Fruit fly (Drosophila melanogaster): Measurements from ENCODE around the gene CG32572.

Gene CG32572

DNA sequence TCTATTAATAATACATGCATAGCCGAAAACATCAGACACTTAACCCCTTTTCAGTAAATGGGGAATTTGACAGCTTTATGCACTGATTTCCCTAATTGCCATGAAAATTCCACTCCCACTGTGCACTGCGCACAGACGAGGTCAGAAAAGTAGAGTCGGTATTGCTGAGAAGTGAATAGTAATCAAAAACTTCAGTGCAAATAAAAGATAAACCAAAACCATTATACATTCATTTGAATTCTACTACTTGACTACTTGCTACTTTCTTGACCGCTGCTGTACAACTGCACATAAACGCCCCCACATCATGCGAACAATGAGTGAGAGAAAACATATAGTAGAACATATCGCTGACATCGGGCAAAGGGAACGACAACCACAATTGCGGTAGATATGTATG, 29.5 kb upstream of the CG32572 start (continued):
- TF ChIP-seq B-H1 (GFP tag; IDR thresholded peaks at IDR 0.05) (peak; percentile 83), cwo (GFP tag; optimal IDR thresholded peaks at IDR 0.05) (peak; percentile 55), Usf (GFP tag; optimal IDR thresholded peaks at IDR 0.05) (peak; percentile 45), br (optimal IDR thresholded peaks at IDR 0.05) (no peak), CG15601 (tag; optimal IDR thresholded peaks at IDR 0.05) (peak; percentile 78), CG2120 (GFP tag; optimal IDR thresholded peaks at IDR 0.05) (peak; percentile 67), HLH4C (GFP tag; IDR thresholded peaks at IDR 0.05; ENCODE audit: partially characterized antibody) (no peak), CG10431 (GFP tag; optimal IDR thresholded peaks at IDR 0.05) (peak; percentile 62), CG13624 (GFP tag; optimal IDR thresholded peaks at IDR 0.05) (peak; percentile 63), Med (GFP tag) (peak; percentile 98), CG2889 (GFP tag; IDR thresholded peaks at IDR 0.05) (peak; percentile 84), toy (GFP tag; IDR thresholded peaks at IDR 0.05) (0 out of 2 replicates have a peak, but pooled peaks have one; percentile 36), CG2875 (GFP tag; optimal IDR thresholded peaks at IDR 0.05) (peak; percentile 87), CG14860 (GFP tag; IDR thresholded peaks at IDR 0.05; ENCODE audit: partially characterized antibody) (no peak), lmd (GFP tag; IDR thresholded peaks at IDR 0.05) (peak; percentile 83), Spps (tag; optimal IDR thresholded peaks at IDR 0.05) (peak; percentile 71), jigr1 (GFP tag; IDR thresholded peaks at IDR 0.05) (peak; percentile 76; the same call in 2 of the 3 replicates), Taf1 (GFP tag; IDR thresholded peaks at IDR 0.05) (0 out of 2 replicates have a peak, but pooled peaks have one; percentile 33), pfk (GFP tag; optimal IDR thresholded peaks at IDR 0.05) (no peak), CG4282 (GFP tag; optimal IDR thresholded peaks at IDR 0.05) (peak; percentile 61), CG9932 (GFP tag; IDR thresholded peaks at IDR 0.05) (peak; percentile 48), lab (GFP tag; optimal IDR thresholded peaks at IDR 0.05) (peak; percentile 85), jumu (GFP tag; optimal IDR thresholded peaks at IDR 0.05) (peak; percentile 87), CG4404 (GFP tag; IDR thresholded peaks at IDR 0.05) (peak; percentile 67), CG13424 (tag; optimal IDR thresholded peaks at IDR 0.05) (peak; percentile 85), Ets97D (GFP tag; optimal IDR thresholded peaks at IDR 0.05) (peak; percentile 57), row (GFP tag; IDR thresholded peaks at IDR 0.05) (peak; percentile 88), CG10462 (GFP tag; optimal IDR thresholded peaks at IDR 0.05) (peak; percentile 74), CG8924 (tag; optimal IDR thresholded peaks at IDR 0.05) (peak; percentile 83), Hand (GFP tag; optimal IDR thresholded peaks at IDR 0.05) (no peak), psq (GFP tag; optimal IDR thresholded peaks at IDR 0.05) (peak; percentile 61), CG11247 (GFP tag; IDR thresholded peaks at IDR 0.05) (peak; percentile 76), HHEX (GFP tag; optimal IDR thresholded peaks at IDR 0.05) (peak; percentile 75), Ssrp (tag; optimal IDR thresholded peaks at IDR 0.05) (peak; percentile 86), Scr (GFP tag; IDR thresholded peaks at IDR 0.05; ENCODE audit: partially characterized antibody) (no peak), dmrt11E (tag; optimal IDR thresholded peaks at IDR 0.05) (peak; percentile 85), Jarid2 (GFP tag; optimal IDR thresholded peaks at IDR 0.05) (peak; percentile 56), trh (GFP tag; optimal IDR thresholded peaks at IDR 0.05) (peak; percentile 58), Vsx1 (GFP tag; optimal IDR thresholded peaks at IDR 0.05) (peak; percentile 60), CG17385 (GFP tag; optimal IDR thresholded peaks at IDR 0.05) (peak; percentile 83), nau (GFP tag; optimal IDR thresholded peaks at IDR 0.05) (peak; percentile 73), Atf-2 (GFP tag; optimal IDR thresholded peaks at IDR 0.05) (peak; percentile 69), CG6854 (GFP tag; optimal IDR thresholded peaks at IDR 0.05) (peak; percentile 18), D19B (GFP tag; optimal IDR thresholded peaks at IDR 0.05) (no peak), MESR4 (GFP tag; optimal IDR thresholded peaks at IDR 0.05) (peak; percentile 23), CG18619 (GFP tag; optimal IDR thresholded peaks at IDR 0.05) (peak; percentile 73), CG33213 (GFP tag; optimal IDR thresholded peaks at IDR 0.05) (peak; percentile 79), bcd (GFP tag; optimal IDR thresholded peaks at IDR 0.05) (peak; percentile 78), NC2α (GFP tag; optimal IDR thresholded peaks at IDR 0.05) (peak; percentile 68), dmrt99B (tag; optimal IDR thresholded peaks at IDR 0.05) (peak; percentile 89)
